Worm (Caenorhabditis elegans) whole organism, midembryonic: ENCODE measurements around the gene vig-1.

Experiments used
- T22C8.4 ChIP-seq: fragments of 200-800 bp; sonication (Bioruptor generic); IDR thresholded peaks from 2 replicates; pipeline ENCODE4 v1.3.6; 2022; ENCODE audit warnings: missing genetic modification characterization, missing compliant biosample characterization
- ztf-23 ChIP-seq: fragments of 200-800 bp; sonication (Bioruptor generic); IDR thresholded peaks from 2 replicates; pipeline ENCODE4 v1.3.6; 2022; ENCODE audit warnings: missing genetic modification reagents, missing genetic modification characterization, missing compliant biosample characterization
- ztf-29 ChIP-seq: fragments of 200-800 bp; sonication (Bioruptor generic); IDR thresholded peaks from 2 replicates; pipeline ENCODE4 v1.3.6; 2022; ENCODE audit warnings: missing genetic modification reagents, missing genetic modification characterization, missing compliant biosample characterization

DNA sequence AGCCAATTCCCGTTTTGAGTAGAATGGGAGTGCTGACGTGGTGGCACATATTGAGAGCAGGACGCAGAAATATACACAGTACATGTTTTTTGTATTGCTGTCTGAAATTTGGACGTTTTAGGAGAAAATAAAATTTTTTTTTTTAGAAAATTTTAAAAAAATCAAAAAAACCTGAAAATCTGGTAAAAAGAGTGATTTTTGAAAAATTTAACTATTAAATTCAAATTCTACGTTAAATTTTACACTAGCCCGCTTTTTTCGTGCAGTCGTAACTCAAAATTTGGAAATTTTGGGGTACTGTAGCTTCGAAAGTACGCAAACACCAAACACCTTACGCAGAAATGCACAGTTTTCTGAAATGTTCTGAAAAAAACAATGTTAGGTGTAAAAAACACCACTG lies 37.1 kb downstream of the vig-1 start, which contains the start of gene C13A10.2:
- TF ChIP-seq ztf-29 (no peak), ztf-23 (no peak), T22C8.4 (GFP tag; lab: Robert Waterston, UW) (no peak)
